Fruit fly (Drosophila melanogaster) S2 (cell line): ENCODE results near the gene CG12099.

Source experiments
- CG8478 ChIP-seq: fragments of >200 bp; optimal IDR thresholded peaks from 2 replicates; lab custom pipeline; 2018
- CTCF ChIP-seq, 2 experiments: fragments of >200 bp; optimal IDR thresholded peaks; 2 replicates each; lab custom pipeline; 2018

DNA sequence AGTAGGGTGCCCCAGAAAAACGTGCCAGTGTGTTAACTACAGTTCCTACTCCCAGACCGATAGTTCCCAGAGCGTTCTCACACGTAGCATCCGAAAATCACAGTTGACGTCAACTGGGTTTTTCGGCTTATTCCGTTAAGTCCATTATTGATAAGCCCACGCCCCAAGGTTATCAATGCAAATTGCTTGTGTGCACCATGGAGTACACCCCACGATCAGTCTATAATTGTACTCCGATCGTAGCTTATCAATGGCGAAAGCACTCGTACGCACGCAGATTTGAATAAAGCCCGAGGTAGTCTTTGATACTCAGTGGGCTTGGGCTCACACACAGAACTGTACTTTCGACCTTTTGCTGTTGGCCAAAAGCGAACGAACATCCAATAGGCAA, 11.2 kb downstream of the CG12099 start:
- TF ChIP-seq CTCF (optimal IDR thresholded peaks at IDR 0.05; lab: Kevin White, UChicago), result no peak
- TF ChIP-seq CG8478 (lab: Kevin White, UChicago), result no peak
